Fruit fly (Drosophila melanogaster): Measurements from ENCODE around the gene Dad.
A peak's percentile ranks its signal among the peaks of the same experiment; 100 is the strongest.

Gene Dad

DNA sequence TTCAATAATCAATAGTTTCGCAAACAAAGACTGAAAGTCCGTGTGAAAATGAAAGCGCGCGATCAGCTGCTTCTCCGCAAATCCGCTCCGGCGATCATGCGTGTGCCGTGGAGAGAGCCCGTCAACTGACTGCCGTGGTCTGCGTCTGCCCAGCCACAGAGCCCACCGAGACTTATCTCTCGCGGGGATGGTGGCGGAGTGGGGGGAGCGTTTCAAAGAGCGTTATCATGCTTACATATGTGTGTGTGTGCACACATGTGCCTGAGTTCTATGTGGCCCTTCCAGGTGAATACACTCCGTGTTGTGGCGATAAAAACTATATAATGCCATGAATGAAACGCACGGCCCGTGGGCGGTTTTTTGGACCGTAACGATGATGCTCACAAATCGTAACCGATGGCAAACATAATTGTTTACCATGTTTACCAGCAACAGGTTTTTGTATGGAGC is 24.2 kb downstream of the Dad start:
- TF ChIP-seq CG16779 (GFP tag; IDR thresholded peaks at IDR 0.05) (no peak), odd (GFP tag; optimal IDR thresholded peaks at IDR 0.05) (peak; percentile 1), cad (GFP tag; optimal IDR thresholded peaks at IDR 0.05) (no peak), ab (GFP tag; optimal IDR thresholded peaks at IDR 0.05) (no peak), CG30020 (tag; optimal IDR thresholded peaks at IDR 0.05) (no peak), lbe (GFP tag; optimal IDR thresholded peaks at IDR 0.05) (no peak), Hr78 (GFP tag; optimal IDR thresholded peaks at IDR 0.05) (no peak), Myb (GFP tag; optimal IDR thresholded peaks at IDR 0.05) (no peak), nerfin-2 (GFP tag; IDR thresholded peaks at IDR 0.05; ENCODE audit: partially characterized antibody) (no peak), az2 (GFP tag; optimal IDR thresholded peaks at IDR 0.05) (no peak), CG15514 (GFP tag; optimal IDR thresholded peaks at IDR 0.05) (peak; percentile 22), CG17912 (GFP tag; optimal IDR thresholded peaks at IDR 0.05) (peak; percentile 34), Hand (GFP tag; optimal IDR thresholded peaks at IDR 0.05) (no peak), CG7987 (GFP tag; optimal IDR thresholded peaks at IDR 0.05) (peak; percentile 78), Camta (GFP tag; optimal IDR thresholded peaks at IDR 0.05) (no peak), CG12299 (tag; optimal IDR thresholded peaks at IDR 0.05) (no peak), HLHmδ (GFP tag; optimal IDR thresholded peaks at IDR 0.05) (peak; percentile 51), ems (GFP tag; optimal IDR thresholded peaks at IDR 0.05) (no peak), tup (GFP tag; optimal IDR thresholded peaks at IDR 0.05) (no peak), CG10565 (GFP tag; optimal IDR thresholded peaks at IDR 0.05) (no peak), D19A (tag; optimal IDR thresholded peaks at IDR 0.05) (no peak), mirr (GFP tag; optimal IDR thresholded peaks at IDR 0.05) (peak; percentile 86), sens (GFP tag) (no peak), Sox100B (GFP tag; optimal IDR thresholded peaks at IDR 0.05) (no peak), Med (GFP tag) (peak; percentile 88), da (GFP tag; optimal IDR thresholded peaks at IDR 0.05) (no peak), crol (GFP tag; IDR thresholded peaks at IDR 0.05) (peak; percentile 95), fd3F (GFP tag; optimal IDR thresholded peaks at IDR 0.05) (no peak), CG17186 (GFP tag; optimal IDR thresholded peaks at IDR 0.05) (no peak), toy (GFP tag; IDR thresholded peaks at IDR 0.05) (no peak), ro (GFP tag; IDR thresholded peaks at IDR 0.05) (no peak), CG1832 (GFP tag; optimal IDR thresholded peaks at IDR 0.05) (no peak), gsb-n (tag; optimal IDR thresholded peaks at IDR 0.05) (no peak), CG10274 (GFP tag; optimal IDR thresholded peaks at IDR 0.05) (no peak), phol (tag; optimal IDR thresholded peaks at IDR 0.05) (no peak), zfh2 (GFP tag; optimal IDR thresholded peaks at IDR 0.05) (no peak), Trl (optimal IDR thresholded peaks at IDR 0.05) (peak; percentile 39 to 45), Trl (GFP tag; optimal IDR thresholded peaks at IDR 0.05) (peak; percentile 5), psq (GFP tag; optimal IDR thresholded peaks at IDR 0.05) (no peak), CG6854 (GFP tag; optimal IDR thresholded peaks at IDR 0.05) (no peak), CG12769 (tag; optimal IDR thresholded peaks at IDR 0.05) (peak; percentile 60), cas (GFP tag; IDR thresholded peaks at IDR 0.05) (no peak), CG15011 (GFP tag; optimal IDR thresholded peaks at IDR 0.05) (no peak), CG11093 (GFP tag; IDR thresholded peaks at IDR 0.05) (no peak), Drgx (GFP tag; IDR thresholded peaks at IDR 0.05) (no peak), CG14710 (tag; optimal IDR thresholded peaks at IDR 0.05) (no peak), CG6683 (GFP tag; optimal IDR thresholded peaks at IDR 0.05) (no peak), PHDP (tag; optimal IDR thresholded peaks at IDR 0.05) (no peak), Oaz (GFP tag; IDR thresholded peaks at IDR 0.05) (no peak), CG31388 (GFP tag; optimal IDR thresholded peaks at IDR 0.05) (no peak), gro (GFP tag; optimal IDR thresholded peaks at IDR 0.05) (peak; percentile 54), CG6791 (GFP tag; IDR thresholded peaks at IDR 0.05; ENCODE audit: partially characterized antibody) (no peak)

Data from whole organism, embryonic.